Fruit fly (Drosophila melanogaster) whole organism, pupa: ENCODE results near the gene CG15141.

Source experiments
- CG10348 ChIP-seq: fragments of 200-800 bp; sonication (Bioruptor generic); IDR thresholded peaks from 2 replicates; pipeline ENCODE4 v1.3.6; 2022; ENCODE audit warnings: missing biosample characterization, missing genetic modification characterization
- CG12605 ChIP-seq: fragments of 200-800 bp; sonication (Bioruptor generic); IDR thresholded peaks from 2 replicates; pipeline ENCODE4 v1.3.6; 2022; ENCODE audit warnings: missing biosample characterization, missing genetic modification characterization
- CG15710 ChIP-seq: fragments of 200-800 bp; sonication (Bioruptor generic); optimal IDR thresholded peaks from 2 replicates; lab custom pipeline; 2018; ENCODE audit warnings: missing biosample characterization, mild to moderate bottlenecking, missing genetic modification characterization, moderate library complexity
- CG17806 ChIP-seq: fragments of 200-800 bp; sonication (Bioruptor generic); optimal IDR thresholded peaks from 2 replicates; lab custom pipeline; 2018; ENCODE audit warnings: missing biosample characterization, mild to moderate bottlenecking, missing genetic modification characterization, moderate library complexity
- CG32121 ChIP-seq: fragments of 200-800 bp; sonication (Bioruptor generic); IDR thresholded peaks from 2 replicates; pipeline ENCODE4 v1.3.6; 2022; ENCODE audit warnings: missing biosample characterization, missing genetic modification characterization
- CG8159 ChIP-seq: fragments of 200-800 bp; sonication (Bioruptor generic); optimal IDR thresholded peaks from 3 replicates; lab custom pipeline; 2018; ENCODE audit warnings: missing biosample characterization, mild to moderate bottlenecking, missing genetic modification characterization, moderate library complexity
- EcR ChIP-seq: fragments of 200-800 bp; sonication (Bioruptor generic); optimal IDR thresholded peaks from 3 replicates; lab custom pipeline; 2019; ENCODE audit warnings: missing biosample characterization, missing genetic modification characterization, mild to moderate bottlenecking, moderate library complexity, missing genetic modification reagents
- Ets98B ChIP-seq: fragments of 200-800 bp; sonication (Bioruptor generic); IDR thresholded peaks from 2 replicates; pipeline ENCODE4 v1.3.6; 2022; ENCODE audit warnings: missing biosample characterization, missing genetic modification characterization
- Pif1B ChIP-seq: fragments of 200-800 bp; sonication (Bioruptor generic); optimal IDR thresholded peaks from 3 replicates; lab custom pipeline; 2016; ENCODE audit warnings: missing biosample characterization, missing genetic modification characterization
- fd96Ca ChIP-seq: fragments of 200-800 bp; sonication (Bioruptor generic); IDR thresholded peaks from 3 replicates; pipeline ENCODE4 v1.3.6; 2022; ENCODE audit warnings: missing biosample characterization, missing genetic modification characterization
- gl ChIP-seq: fragments of 200-800 bp; sonication (Bioruptor generic); optimal IDR thresholded peaks from 2 replicates; lab custom pipeline; 2018; ENCODE audit warnings: missing biosample characterization, mild to moderate bottlenecking, missing genetic modification characterization

DNA sequence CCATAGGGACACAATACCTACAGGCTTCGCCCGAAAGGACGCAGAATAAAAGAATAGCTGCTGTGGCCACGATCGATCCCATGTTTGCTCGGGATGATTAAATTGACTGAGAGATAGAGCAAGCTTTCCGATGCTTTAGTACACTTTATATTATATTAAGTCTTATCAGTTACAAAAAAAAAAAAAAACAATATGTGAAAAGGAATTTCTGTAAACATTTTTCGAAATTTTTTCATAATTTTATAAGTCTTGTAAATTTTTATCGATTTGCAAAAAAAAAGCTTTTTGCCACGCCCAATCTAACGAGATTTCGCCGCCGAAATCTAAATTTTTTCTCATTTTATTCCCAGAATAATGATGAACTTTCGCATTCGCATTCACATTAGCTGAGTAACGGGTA, 47.5 kb downstream of the CG15141 start, which contains the start of gene CG18563:
- TF ChIP-seq Ets98B (GFP tag; lab: Robert Waterston, UW) (no peak), CG32121 (GFP tag; lab: Robert Waterston, UW) (no peak), gl (tag; lab: Kevin White, UChicago) (no peak), CG10348 (GFP tag; lab: Robert Waterston, UW) (no peak), CG15710 (tag; lab: Kevin White, UChicago) (no peak), CG8159 (tag; lab: Kevin White, UChicago) (no peak), Pif1B (no peak), CG12605 (GFP tag; lab: Robert Waterston, UW) (no peak), EcR (GFP tag; lab: Kevin White, UChicago) (no peak), fd96Ca (GFP tag; lab: Robert Waterston, UW) (no peak), CG17806 (no peak)
